Fruit fly (Drosophila melanogaster) whole organism, embryonic: Measurements from ENCODE around the gene eas.

Source experiments
- CG13894 ChIP-seq: fragments of 200-800 bp; sonication (Bioruptor generic); optimal IDR thresholded peaks from 3 replicates; lab custom pipeline; 2018; ENCODE audit warnings: missing biosample characterization, mild to moderate bottlenecking, missing genetic modification characterization, moderate library complexity
- CG17829 ChIP-seq: fragments of 200-800 bp; optimal IDR thresholded peaks from 2 replicates; lab custom pipeline; 2019; ENCODE audit warnings: missing biosample characterization, mild to moderate bottlenecking, missing genetic modification characterization, moderate library complexity
- CG4424 ChIP-seq: fragments of 200-800 bp; sonication (Bioruptor generic); optimal IDR thresholded peaks from 3 replicates; lab custom pipeline; 2016; ENCODE audit warnings: missing biosample characterization, missing genetic modification characterization
- Hr51 ChIP-seq, 2 experiments: fragments of 200-800 bp; sonication (Bioruptor generic); optimal IDR thresholded peaks; 2 replicates in 1 of 2; 3 replicates in 1 of 2; lab custom pipeline; 2016 to 2018; ENCODE audit warnings: missing biosample characterization in 2 of 2, missing genetic modification characterization in 2 of 2, mild to moderate bottlenecking in 1 of 2, moderate library complexity in 1 of 2
- tap ChIP-seq: fragments of 200-800 bp; optimal IDR thresholded peaks from 3 replicates; lab custom pipeline; 2019; ENCODE audit warnings: missing biosample characterization, mild to moderate bottlenecking, missing genetic modification characterization, moderate library complexity

dm6 chrX:16331562-16332233 is 53.6 kb downstream of the eas start:
- TF ChIP-seq Hr51 (GFP tag; optimal IDR thresholded peaks at IDR 0.05; lab: Kevin White, UChicago): no peak
- TF ChIP-seq CG13894 (tag; lab: Kevin White, UChicago): no peak
- TF ChIP-seq CG17829 (tag; lab: Kevin White, UChicago): no peak
- no peak for TF ChIP-seq tap (tag; lab: Kevin White, UChicago)
- no peak for TF ChIP-seq CG4424 (GFP tag; lab: Kevin White, UChicago)
